Worm (Caenorhabditis elegans): Measurements from ENCODE around the gene npr-25.

DNA sequence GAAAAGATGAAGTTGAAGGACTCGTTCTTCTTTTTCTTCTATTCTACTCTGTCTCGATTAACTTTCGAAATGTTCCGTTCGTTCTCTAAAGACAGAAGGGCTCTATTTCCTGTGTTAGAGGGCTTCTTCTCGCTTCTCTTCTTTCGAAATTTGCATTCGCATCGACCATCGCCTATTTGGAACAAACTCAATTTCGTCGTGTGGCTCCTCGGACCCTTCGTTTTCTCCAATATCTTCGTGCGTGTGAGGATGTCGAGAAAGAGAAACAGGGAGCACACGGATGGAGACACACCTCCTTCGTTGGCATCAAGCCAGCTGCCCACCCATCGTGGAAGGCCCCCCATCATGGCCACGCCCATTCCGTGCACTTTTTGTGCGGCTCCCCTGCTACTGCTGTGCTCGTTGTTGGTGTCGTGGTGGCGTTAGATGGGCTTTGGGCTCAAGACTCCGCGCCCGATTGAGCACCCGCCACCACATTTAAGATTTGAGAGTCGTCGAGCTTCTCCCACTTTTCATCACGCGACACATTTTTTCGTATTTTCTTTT lies 11.6 kb downstream of the npr-25 start:
- TF ChIP-seq nhr-12 (tag; optimal IDR thresholded peaks at IDR 0.05): no peak
- peak; percentile 95 for TF ChIP-seq ces-1 (GFP tag; optimal IDR thresholded peaks at IDR 0.05)
- no peak for TF ChIP-seq snpc-4 (tag; optimal IDR thresholded peaks at IDR 0.05)
- no peak for TF ChIP-seq nhr-76 (tag; optimal IDR thresholded peaks at IDR 0.05)
- TF ChIP-seq unc-62 (GFP tag; optimal IDR thresholded peaks at IDR 0.05): no peak
- TF ChIP-seq nhr-28 (tag; optimal IDR thresholded peaks at IDR 0.05): no peak
- TF ChIP-seq ztf-11 (tag; optimal IDR thresholded peaks at IDR 0.05): no peak
- TF ChIP-seq drap-1 (GFP tag; optimal IDR thresholded peaks at IDR 0.05): no peak
- no peak for TF ChIP-seq unc-39 (tag; optimal IDR thresholded peaks at IDR 0.05)
